Fruit fly (Drosophila melanogaster): Measurements from ENCODE around the gene CG8191.
A peak's percentile ranks its signal among the peaks of the same experiment; 100 is the strongest.

The CG8191 gene

DNA sequence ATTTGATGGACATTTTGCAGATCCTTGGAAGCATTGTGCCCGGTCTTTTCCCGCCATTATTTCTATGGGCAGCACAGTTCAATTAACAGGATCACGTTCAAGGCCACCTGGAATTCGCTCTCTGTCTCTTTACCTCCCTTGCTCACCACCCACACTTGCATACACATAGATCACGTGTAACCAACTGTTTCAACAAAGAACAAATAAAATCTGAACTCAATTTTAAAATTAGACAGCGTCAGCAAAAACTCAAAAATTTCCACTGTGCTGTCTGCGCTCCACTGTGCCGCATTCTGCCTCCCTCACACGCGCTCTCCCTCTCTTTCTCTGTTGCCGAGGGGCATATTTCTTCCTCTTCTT is 22.4 kb upstream of the CG8191 start (continued):
- TF ChIP-seq achi (GFP tag; optimal IDR thresholded peaks at IDR 0.05) (peak; percentile 37), Sox102F (GFP tag; optimal IDR thresholded peaks at IDR 0.05) (no peak), topi (GFP tag; optimal IDR thresholded peaks at IDR 0.05) (no peak), CG10631 (GFP tag; optimal IDR thresholded peaks at IDR 0.05) (no peak), vri (GFP tag; optimal IDR thresholded peaks at IDR 0.05) (no peak), Eip93F (GFP tag; optimal IDR thresholded peaks at IDR 0.05) (no peak), svp (GFP tag) (peak; percentile 72), Blimp-1 (GFP tag; optimal IDR thresholded peaks at IDR 0.05) (no peak), Met (GFP tag; optimal IDR thresholded peaks at IDR 0.05) (no peak), ss (GFP tag; optimal IDR thresholded peaks at IDR 0.05) (no peak), CG31627 (GFP tag; optimal IDR thresholded peaks at IDR 0.05) (no peak), cyc (GFP tag; optimal IDR thresholded peaks at IDR 0.05) (no peak), CG3919 (GFP tag; optimal IDR thresholded peaks at IDR 0.05) (peak; percentile 35), CG15336 (GFP tag; IDR thresholded peaks at IDR 0.05) (peak; percentile 38; the same call in 1 of the 2 replicates), dac (GFP tag; optimal IDR thresholded peaks at IDR 0.05) (no peak), CG8119 (GFP tag; IDR thresholded peaks at IDR 0.05) (no peak; the same call in 2 of the 3 replicates), Lpt (GFP tag; optimal IDR thresholded peaks at IDR 0.05) (no peak), CG11902 (GFP tag; optimal IDR thresholded peaks at IDR 0.05) (peak; percentile 3), pdm3 (GFP tag; optimal IDR thresholded peaks at IDR 0.05) (no peak)

DNA sequence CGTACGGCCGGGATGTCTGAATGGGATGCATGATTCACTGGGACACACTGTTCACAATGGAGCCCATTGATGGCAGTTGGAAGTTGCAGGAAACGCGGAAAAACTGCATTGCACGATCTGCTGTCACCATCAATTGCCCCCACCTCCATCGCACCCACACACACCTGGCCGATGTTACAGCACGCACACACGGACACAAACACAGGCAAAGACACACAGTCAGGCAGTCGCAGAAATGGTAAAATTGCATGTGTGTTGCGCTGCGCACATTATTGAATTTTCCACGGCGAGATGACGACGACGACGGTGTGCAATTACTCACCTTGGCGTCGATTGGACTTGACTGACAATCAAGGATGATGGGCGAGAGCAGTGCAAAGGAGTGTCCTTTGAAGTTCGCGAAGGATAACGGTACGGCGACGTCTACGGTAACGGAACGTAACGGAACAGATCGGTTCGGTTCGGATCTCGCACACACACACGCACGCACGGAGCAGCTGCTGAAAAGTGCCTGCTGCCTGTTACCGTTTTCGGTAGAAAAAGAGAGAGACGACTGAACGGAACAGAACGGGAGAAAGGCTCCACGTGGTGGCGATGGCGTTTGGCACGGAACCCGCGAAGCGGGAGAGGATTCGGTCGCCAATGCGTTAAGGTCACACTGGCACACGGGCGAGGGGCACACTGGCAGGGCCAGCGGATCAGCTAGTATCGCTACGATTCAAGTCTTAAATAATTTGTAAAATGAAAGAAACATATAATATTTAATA is 21.8 kb upstream of the CG8191 start, which contains the start of the genes CG9281 and CG15601:
CG9281 (minus strand) TSS at position 556 of the 767 bp plus-strand sequence.
CG15601 (plus strand) TSS at position 664 of the 767 bp plus-strand sequence.
- peak; percentile 24 to 60 for TF ChIP-seq ss (GFP tag; optimal IDR thresholded peaks at IDR 0.05)
- TF ChIP-seq CG3032 (tag; optimal IDR thresholded peaks at IDR 0.05) = no peak
- TF ChIP-seq eg (GFP tag; IDR thresholded peaks at IDR 0.05) = peak; percentile 44; the same call in 2 of the 3 replicates
- peak; percentile 13 for TF ChIP-seq CG1621 (tag; optimal IDR thresholded peaks at IDR 0.05)
- TF ChIP-seq svp (GFP tag) = peak; percentile 52
- no peak for TF ChIP-seq Eip75B (GFP tag; optimal IDR thresholded peaks at IDR 0.05)
- no peak for TF ChIP-seq Hr38 (GFP tag; optimal IDR thresholded peaks at IDR 0.05)
- TF ChIP-seq Eip78C (GFP tag) = peak; percentile 54
- no peak for TF ChIP-seq CG34406 (GFP tag; optimal IDR thresholded peaks at IDR 0.05)
- peak; percentile 55 for TF ChIP-seq CG6854 (GFP tag; optimal IDR thresholded peaks at IDR 0.05)
- peak; percentile 63 for TF ChIP-seq vri (GFP tag; optimal IDR thresholded peaks at IDR 0.05)

dm6 chrX:15710751-15711179 is 21.2 kb upstream of the CG8191 start:
- TF ChIP-seq Eip93F (GFP tag; optimal IDR thresholded peaks at IDR 0.05) = no peak
- no peak for TF ChIP-seq CG11294 (GFP tag; IDR thresholded peaks at IDR 0.05)
- no peak for TF ChIP-seq CG15336 (GFP tag; IDR thresholded peaks at IDR 0.05)
- TF ChIP-seq CG8119 (GFP tag; IDR thresholded peaks at IDR 0.05) = no peak
- no peak for TF ChIP-seq CG11762 (GFP tag; optimal IDR thresholded peaks at IDR 0.05; ENCODE audit: insufficient read depth)
- TF ChIP-seq svp (GFP tag) = peak; percentile 48
- no peak for TF ChIP-seq ss (GFP tag; optimal IDR thresholded peaks at IDR 0.05)
- TF ChIP-seq topi (GFP tag; optimal IDR thresholded peaks at IDR 0.05) = no peak
- peak; percentile 74 for TF ChIP-seq fkh (GFP tag; optimal IDR thresholded peaks at IDR 0.05)
- TF ChIP-seq CG3919 (GFP tag; optimal IDR thresholded peaks at IDR 0.05) = no peak
- TF ChIP-seq CG6792 (GFP tag; optimal IDR thresholded peaks at IDR 0.05) = no peak
- TF ChIP-seq Eip78C (GFP tag) = peak; percentile 43
- no peak for TF ChIP-seq CG11902 (GFP tag; optimal IDR thresholded peaks at IDR 0.05)
- no peak for TF ChIP-seq dac (GFP tag; optimal IDR thresholded peaks at IDR 0.05)
- TF ChIP-seq Smox (GFP tag; optimal IDR thresholded peaks at IDR 0.05) = no peak

dm6 chrX:15712409-15712808 is 19.6 kb upstream of the CG8191 start, which contains the start of gene HUWE1:
Gene HUWE1 (plus strand): TSS chrX:15712628.
- TF ChIP-seq Eip93F (GFP tag; optimal IDR thresholded peaks at IDR 0.05) = no peak
- no peak for TF ChIP-seq topi (GFP tag; optimal IDR thresholded peaks at IDR 0.05)
- no peak for TF ChIP-seq CG9139 (GFP tag; optimal IDR thresholded peaks at IDR 0.05)
- no peak for TF ChIP-seq pdm3 (GFP tag; optimal IDR thresholded peaks at IDR 0.05)
- TF ChIP-seq lz (GFP tag; optimal IDR thresholded peaks at IDR 0.05) = no peak
- TF ChIP-seq spab (GFP tag; optimal IDR thresholded peaks at IDR 0.05) = no peak
- TF ChIP-seq CG4318 (GFP tag; optimal IDR thresholded peaks at IDR 0.05) = no peak
- TF ChIP-seq Ets21C (GFP tag; optimal IDR thresholded peaks at IDR 0.05) = no peak
- no peak for TF ChIP-seq eg (GFP tag; IDR thresholded peaks at IDR 0.05)
- TF ChIP-seq CG6808 (GFP tag; optimal IDR thresholded peaks at IDR 0.05) = no peak
- TF ChIP-seq Hr38 (GFP tag; optimal IDR thresholded peaks at IDR 0.05) = no peak
- peak; percentile 10 for TF ChIP-seq esn (GFP tag; optimal IDR thresholded peaks at IDR 0.05)
- no peak for TF ChIP-seq vri (GFP tag; optimal IDR thresholded peaks at IDR 0.05)
- peak; percentile 17 for TF ChIP-seq Sox14 (GFP tag; optimal IDR thresholded peaks at IDR 0.05)
- TF ChIP-seq CG3919 (GFP tag; optimal IDR thresholded peaks at IDR 0.05) = no peak
- no peak for TF ChIP-seq fkh (GFP tag; optimal IDR thresholded peaks at IDR 0.05)
- TF ChIP-seq CG8119 (GFP tag; IDR thresholded peaks at IDR 0.05) = no peak
- no peak for TF ChIP-seq Hr4 (GFP tag; optimal IDR thresholded peaks at IDR 0.05)
- no peak for TF ChIP-seq Sox102F (GFP tag; optimal IDR thresholded peaks at IDR 0.05)
- peak; percentile 47 for TF ChIP-seq CG6854 (GFP tag; optimal IDR thresholded peaks at IDR 0.05)
- no peak for TF ChIP-seq fd59A (GFP tag; optimal IDR thresholded peaks at IDR 0.05)
- no peak for TF ChIP-seq Blimp-1 (GFP tag; optimal IDR thresholded peaks at IDR 0.05)
- TF ChIP-seq CG8319 (GFP tag; optimal IDR thresholded peaks at IDR 0.05) = no peak

Data from whole organism, prepupa.